Fruit fly (Drosophila melanogaster) whole organism, embryonic: ENCODE results near the gene Art9.

Experiments
- Atf3 ChIP-seq: fragments of 200-800 bp; sonication (Bioruptor generic); optimal IDR thresholded peaks from 3 replicates; lab custom pipeline; 2016; ENCODE audit warnings: missing biosample characterization, missing genetic modification characterization
- BtbVII ChIP-seq: fragments of 200-800 bp; sonication (Bioruptor generic); optimal IDR thresholded peaks from 3 replicates; lab custom pipeline; 2017; ENCODE audit warnings: missing biosample characterization, mild to moderate bottlenecking, missing genetic modification characterization
- C15 ChIP-seq: fragments of 200-800 bp; sonication (Bioruptor generic); IDR thresholded peaks from 3 replicates; pipeline ENCODE4 v1.3.6; 2022; ENCODE audit warnings: missing biosample characterization, missing genetic modification characterization
- CG12104 ChIP-seq: fragments of 200-800 bp; sonication (Bioruptor generic); optimal IDR thresholded peaks from 3 replicates; lab custom pipeline; 2016; ENCODE audit warnings: missing biosample characterization, missing genetic modification characterization
- CG13296 ChIP-seq: fragments of 200-800 bp; sonication (Bioruptor generic); optimal IDR thresholded peaks from 3 replicates; lab custom pipeline; 2018; ENCODE audit warnings: missing biosample characterization, mild to moderate bottlenecking, missing genetic modification characterization
- CG14441 ChIP-seq: fragments of 200-800 bp; sonication (Bioruptor generic); IDR thresholded peaks from 2 replicates; pipeline ENCODE4 v1.3.6; 2022; ENCODE audit warnings: missing biosample characterization, missing genetic modification characterization
- CG16815 ChIP-seq: fragments of 200-800 bp; sonication (Bioruptor generic); optimal IDR thresholded peaks from 3 replicates; lab custom pipeline; 2017; ENCODE audit warnings: missing biosample characterization, mild to moderate bottlenecking, missing genetic modification characterization
- CG17328 ChIP-seq: fragments of 200-800 bp; sonication (Bioruptor generic); IDR thresholded peaks from 2 replicates; pipeline ENCODE4 v1.3.6; 2022; ENCODE audit warnings: missing biosample characterization, missing genetic modification characterization
- CG17912 ChIP-seq: fragments of 200-800 bp; sonication (Bioruptor generic); optimal IDR thresholded peaks from 2 replicates; lab custom pipeline; 2018; ENCODE audit warnings: missing biosample characterization, mild to moderate bottlenecking, missing genetic modification characterization
- CG18619 ChIP-seq: fragments of 200-800 bp; sonication (Bioruptor generic); optimal IDR thresholded peaks from 3 replicates; lab custom pipeline; 2017; ENCODE audit warnings: missing biosample characterization, mild to moderate bottlenecking, missing genetic modification characterization
- CG2199 ChIP-seq: fragments of 200-800 bp; sonication (Bioruptor generic); IDR thresholded peaks from 3 replicates; pipeline ENCODE4 v1.3.6; 2022; ENCODE audit warnings: missing biosample characterization, missing genetic modification characterization
- CG32767 ChIP-seq: fragments of 200-800 bp; sonication (Bioruptor generic); IDR thresholded peaks from 2 replicates; pipeline ENCODE4 v1.3.6; 2022; ENCODE audit warnings: missing biosample characterization, missing genetic modification characterization
- CG34224 ChIP-seq: fragments of 200-800 bp; sonication (Bioruptor generic); IDR thresholded peaks from 3 replicates; pipeline ENCODE4 v1.3.6; 2022; ENCODE audit warnings: missing biosample characterization, missing genetic modification characterization; ENCODE audit not compliant: partially characterized antibody
- CG3838 ChIP-seq: fragments of 200-800 bp; sonication (Bioruptor generic); optimal IDR thresholded peaks from 3 replicates; lab custom pipeline; 2016; ENCODE audit warnings: missing biosample characterization, missing genetic modification characterization
- CG4282 ChIP-seq: fragments of 200-800 bp; sonication (Bioruptor generic); optimal IDR thresholded peaks from 2 replicates; lab custom pipeline; 2016; ENCODE audit warnings: missing biosample characterization, missing genetic modification characterization
- CG8359 ChIP-seq: fragments of 200-800 bp; sonication (Bioruptor generic); optimal IDR thresholded peaks from 2 replicates; lab custom pipeline; 2017; ENCODE audit warnings: missing biosample characterization, mild to moderate bottlenecking, missing genetic modification characterization, borderline replicate concordance
- CG8388 ChIP-seq: fragments of 200-800 bp; sonication (Bioruptor generic); optimal IDR thresholded peaks from 2 replicates; lab custom pipeline; 2019; ENCODE audit warnings: missing biosample characterization, mild to moderate bottlenecking, missing genetic modification characterization, moderate library complexity
- CkIIα-i1 ChIP-seq: fragments of 200-800 bp; sonication (Bioruptor generic); IDR thresholded peaks from 2 replicates; pipeline ENCODE4 v1.3.6; 2022; ENCODE audit warnings: missing biosample characterization, missing genetic modification characterization
- Eip74EF ChIP-seq, 2 experiments: fragments of 200-800 bp in 1 of 2; fragments of >200 bp in 1 of 2; sonication (Bioruptor generic) in 1 of 2; optimal IDR thresholded peaks; 2 replicates each; lab custom pipeline; 2017 to 2019; ENCODE audit warnings: missing biosample characterization in 2 of 2, missing genetic modification characterization in 2 of 2, mild to moderate bottlenecking in 1 of 2, moderate library complexity in 1 of 2
- Hand ChIP-seq: fragments of 200-800 bp; sonication (Bioruptor generic); optimal IDR thresholded peaks from 2 replicates; lab custom pipeline; 2017; ENCODE audit warnings: mild to moderate bottlenecking, missing biosample characterization, missing genetic modification reagents, missing genetic modification characterization
- HmgD ChIP-seq: fragments of 200-800 bp; sonication (Bioruptor generic); optimal IDR thresholded peaks from 3 replicates; lab custom pipeline; 2016; ENCODE audit warnings: missing biosample characterization, missing genetic modification characterization
- HmgZ ChIP-seq: fragments of 200-800 bp; sonication (Bioruptor generic); optimal IDR thresholded peaks from 2 replicates; lab custom pipeline; 2018; ENCODE audit warnings: missing biosample characterization, mild to moderate bottlenecking, missing genetic modification characterization
- Hr39 ChIP-seq: fragments of >200 bp; optimal IDR thresholded peaks from 2 replicates; lab custom pipeline; 2017
- MTF-1 ChIP-seq: fragments of 200-800 bp; sonication (Bioruptor generic); optimal IDR thresholded peaks from 2 replicates; lab custom pipeline; 2018; ENCODE audit warnings: missing biosample characterization, mild to moderate bottlenecking, missing genetic modification characterization, borderline replicate concordance
- Mrtf ChIP-seq: fragments of 200-800 bp; sonication (Bioruptor generic); IDR thresholded peaks from 3 replicates; pipeline ENCODE4 v1.3.6; 2022; ENCODE audit warnings: missing biosample characterization, missing genetic modification characterization
- Optix ChIP-seq: fragments of 200-800 bp; sonication (Bioruptor generic); IDR thresholded peaks from 3 replicates; pipeline ENCODE4 v1.3.6; 2022; ENCODE audit warnings: missing biosample characterization, missing genetic modification characterization
- Rfx ChIP-seq: fragments of 200-800 bp; sonication (Bioruptor generic); IDR thresholded peaks from 2 replicates; pipeline ENCODE4 v1.3.6; 2022; ENCODE audit warnings: missing biosample characterization, missing genetic modification characterization
- Six4 ChIP-seq: fragments of 200-800 bp; sonication (Bioruptor generic); optimal IDR thresholded peaks from 2 replicates; lab custom pipeline; 2016; ENCODE audit warnings: missing biosample characterization, missing genetic modification characterization
- Stat92E ChIP-seq, 3 experiments: fragments of >200 bp in 2 of 3; fragments of 200-800 bp in 1 of 3; sonication (Bioruptor generic) in 1 of 3; optimal IDR thresholded peaks; 2 replicates each; lab custom pipeline; 2017 to 2019; ENCODE audit warnings: missing biosample characterization in 3 of 3, missing genetic modification characterization in 3 of 3, mild to moderate bottlenecking in 1 of 3, moderate library complexity in 1 of 3
- ab ChIP-seq: fragments of 200-800 bp; sonication (Bioruptor generic); optimal IDR thresholded peaks from 2 replicates; lab custom pipeline; 2016; ENCODE audit warnings: missing biosample characterization, missing genetic modification characterization
- al ChIP-seq: fragments of 200-800 bp; sonication (Bioruptor generic); IDR thresholded peaks from 2 replicates; pipeline ENCODE4 v1.3.6; 2022; ENCODE audit warnings: missing biosample characterization, missing genetic modification characterization
- bab2 ChIP-seq: fragments of 200-800 bp; sonication (Bioruptor generic); optimal IDR thresholded peaks from 2 replicates; lab custom pipeline; 2016; ENCODE audit warnings: missing biosample characterization, missing genetic modification characterization
- dan ChIP-seq: fragments of 200-800 bp; sonication (Bioruptor generic); IDR thresholded peaks from 2 replicates; pipeline ENCODE4 v1.3.6; 2022; ENCODE audit warnings: missing biosample characterization, missing genetic modification characterization
- dysf ChIP-seq: fragments of 200-800 bp; sonication (Bioruptor generic); IDR thresholded peaks from 3 replicates; pipeline ENCODE4 v1.3.6; 2022; ENCODE audit warnings: missing biosample characterization, missing genetic modification characterization
- eve ChIP-seq, 2 experiments: fragments of >200 bp; optimal IDR thresholded peaks; 2 replicates each; lab custom pipeline; 2017; ENCODE audit warnings: missing biosample characterization in 2 of 2, missing genetic modification characterization in 2 of 2
- fd102C ChIP-seq: fragments of 200-800 bp; sonication (Bioruptor generic); optimal IDR thresholded peaks from 2 replicates; lab custom pipeline; 2018; ENCODE audit warnings: missing biosample characterization, mild to moderate bottlenecking, missing genetic modification characterization, moderate library complexity
- ham ChIP-seq: fragments of 200-800 bp; sonication (Bioruptor generic); IDR thresholded peaks from 2 replicates; pipeline ENCODE4 v1.3.6; 2022; ENCODE audit warnings: missing biosample characterization, missing genetic modification characterization
- kah ChIP-seq: fragments of 200-800 bp; sonication (Bioruptor generic); optimal IDR thresholded peaks from 2 replicates; lab custom pipeline; 2018; ENCODE audit warnings: missing biosample characterization, mild to moderate bottlenecking, missing genetic modification characterization
- lov ChIP-seq, 2 experiments: fragments of 200-800 bp in 1 of 2; fragments of >200 bp in 1 of 2; sonication (Bioruptor generic) in 1 of 2; IDR thresholded peaks in 1 of 2; optimal IDR thresholded peaks in 1 of 2; 2 replicates in 1 of 2; 3 replicates in 1 of 2; pipeline versions ENCODE4 v1.3.6 to Lab custom; 2017 to 2022; ENCODE audit warnings: missing biosample characterization in 1 of 2, missing genetic modification characterization in 1 of 2
- mam ChIP-seq: fragments of 200-800 bp; sonication (Bioruptor generic); optimal IDR thresholded peaks from 3 replicates; lab custom pipeline; 2016; ENCODE audit warnings: missing biosample characterization, missing genetic modification characterization
- p53 ChIP-seq: fragments of 200-800 bp; sonication (Bioruptor generic); optimal IDR thresholded peaks from 2 replicates; lab custom pipeline; 2016; ENCODE audit warnings: missing biosample characterization, missing genetic modification characterization
- peb ChIP-seq: fragments of 200-800 bp; sonication (Bioruptor generic); IDR thresholded peaks from 2 replicates; pipeline ENCODE4 v1.3.6; 2022; ENCODE audit warnings: missing biosample characterization, missing genetic modification characterization
- ranshi ChIP-seq: fragments of 200-800 bp; sonication (Bioruptor generic); IDR thresholded peaks from 2 replicates; pipeline ENCODE4 v1.3.6; 2022; ENCODE audit warnings: missing biosample characterization, missing genetic modification characterization
- seq ChIP-seq: fragments of 200-800 bp; sonication (Bioruptor generic); IDR thresholded peaks from 2 replicates; pipeline ENCODE4 v1.3.6; 2022; ENCODE audit warnings: missing biosample characterization, missing genetic modification characterization
- shn ChIP-seq: fragments of 200-800 bp; sonication (Bioruptor generic); optimal IDR thresholded peaks from 3 replicates; lab custom pipeline; 2016; ENCODE audit warnings: missing biosample characterization, missing genetic modification characterization
- sima ChIP-seq: fragments of 200-800 bp; sonication (Bioruptor generic); optimal IDR thresholded peaks from 2 replicates; lab custom pipeline; 2016; ENCODE audit warnings: missing biosample characterization, missing genetic modification characterization
- sna ChIP-seq: fragments of 200-800 bp; sonication (Bioruptor generic); IDR thresholded peaks from 2 replicates; pipeline ENCODE4 v1.3.6; 2022; ENCODE audit warnings: missing biosample characterization, missing genetic modification characterization; ENCODE audit not compliant: partially characterized antibody
- tll ChIP-seq, 2 experiments: fragments of 200-800 bp in 1 of 2; fragments of >200 bp in 1 of 2; sonication (Bioruptor generic) in 1 of 2; optimal IDR thresholded peaks; 2 replicates each; lab custom pipeline; 2017 to 2019; ENCODE audit warnings: missing biosample characterization in 2 of 2, missing genetic modification characterization in 2 of 2, mild to moderate bottlenecking in 1 of 2, moderate library complexity in 1 of 2

Gene Art9

DNA sequence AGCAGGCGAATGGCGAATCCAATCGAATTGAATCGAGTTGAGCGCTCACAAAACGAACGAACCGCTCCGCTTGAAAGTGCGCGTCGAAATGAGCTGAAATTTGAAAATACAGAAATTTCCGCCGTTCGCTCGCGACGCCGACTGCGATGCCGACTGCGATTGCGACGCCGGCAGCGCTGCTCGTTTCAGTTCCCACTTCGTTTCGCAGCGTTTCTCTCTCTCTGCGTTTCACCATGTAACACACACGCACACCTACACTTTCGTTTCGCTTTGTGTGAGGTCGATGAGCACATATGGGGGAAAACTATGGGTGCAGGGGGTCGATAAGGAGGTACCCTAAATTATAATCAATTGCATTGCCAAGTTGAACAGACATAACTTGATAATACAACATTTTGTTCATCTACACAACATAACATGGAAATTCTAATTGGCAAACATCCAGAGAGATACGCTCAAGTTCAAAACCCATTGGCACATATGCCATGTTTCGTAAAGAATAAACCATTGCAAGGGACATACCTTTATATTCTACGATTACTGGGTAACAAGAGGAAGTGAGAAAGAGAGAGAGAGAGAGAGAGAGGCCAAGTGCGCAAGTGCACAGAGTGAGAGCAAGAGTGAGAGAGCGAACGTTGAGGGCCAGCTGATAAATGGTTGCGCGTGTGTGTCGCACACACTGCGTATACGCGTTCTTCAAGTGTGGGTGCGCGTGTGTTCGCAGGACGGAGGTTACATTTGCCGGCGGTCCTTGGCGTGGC, 40.2 kb upstream of the Art9 start (continued):
- peak; percentile 94 for TF ChIP-seq HmgD (GFP tag; lab: Kevin White, UChicago)
- TF ChIP-seq Mrtf (GFP tag; lab: Robert Waterston, UW): peak; percentile 83
- peak; percentile 94 for TF ChIP-seq BtbVII (GFP tag; lab: Kevin White, UChicago)
- TF ChIP-seq CG34224 (GFP tag; lab: Robert Waterston, UW): peak; percentile 58; the same call in 1 of the 3 replicates
- TF ChIP-seq Rfx (GFP tag; lab: Robert Waterston, UW): peak; percentile 91
- peak; percentile 26 for TF ChIP-seq CG2199 (GFP tag; lab: Robert Waterston, UW)
- peak; percentile 88 for TF ChIP-seq CG18619 (GFP tag; lab: Kevin White, UChicago)
- peak; percentile 91 for TF ChIP-seq dysf (GFP tag; lab: Robert Waterston, UW)
- TF ChIP-seq Hand (GFP tag; lab: Kevin White, UChicago): peak; percentile 91
- TF ChIP-seq ab (GFP tag; lab: Kevin White, UChicago): peak; percentile 86
- peak; percentile 92 for TF ChIP-seq HmgZ (tag; lab: Kevin White, UChicago)
- peak in 1 of 2 experiments; percentile 96 for TF ChIP-seq Eip74EF (GFP tag; optimal IDR thresholded peaks at IDR 0.05; lab: Kevin White, UChicago)
- TF ChIP-seq tll (GFP tag; optimal IDR thresholded peaks at IDR 0.05; lab: Kevin White, UChicago): peak; percentile 2 to 18
- peak; percentile 77 for TF ChIP-seq seq (GFP tag; lab: Robert Waterston, UW)
- TF ChIP-seq shn (GFP tag; lab: Kevin White, UChicago): peak; percentile 96
- TF ChIP-seq CG32767 (GFP tag; lab: Robert Waterston, UW): peak; percentile 90
- TF ChIP-seq sna (GFP tag; lab: Robert Waterston, UW): no peak; the same call in 1 of the 2 replicates
- TF ChIP-seq mam (GFP tag; lab: Kevin White, UChicago): peak; percentile 96
- peak; percentile 41 for TF ChIP-seq fd102C (GFP tag; lab: Kevin White, UChicago)
- TF ChIP-seq CkIIα-i1 (GFP tag; lab: Robert Waterston, UW): no peak
- TF ChIP-seq p53 (GFP tag; lab: Kevin White, UChicago): peak; percentile 90
- peak; percentile 63 for TF ChIP-seq kah (GFP tag; lab: Kevin White, UChicago)
- TF ChIP-seq CG16815 (GFP tag; lab: Kevin White, UChicago): peak; percentile 91
- TF ChIP-seq CG17328 (GFP tag; lab: Robert Waterston, UW): peak; percentile 87
- 0 out of 3 replicates have a peak, but pooled peaks have one; percentile 34 for TF ChIP-seq C15 (GFP tag; lab: Robert Waterston, UW)
- TF ChIP-seq Hr39: no peak
- peak; percentile 84 for TF ChIP-seq ranshi (GFP tag; lab: Robert Waterston, UW)
- TF ChIP-seq Atf3 (GFP tag; lab: Kevin White, UChicago): peak; percentile 90
- TF ChIP-seq CG8388 (GFP tag; lab: Kevin White, UChicago): peak; percentile 89
- TF ChIP-seq peb (GFP tag; lab: Robert Waterston, UW): peak; percentile 71
- peak; percentile 86 for TF ChIP-seq al (GFP tag; lab: Robert Waterston, UW)
- TF ChIP-seq bab2 (GFP tag; lab: Kevin White, UChicago): peak; percentile 94
- TF ChIP-seq lov (optimal IDR thresholded peaks at IDR 0.05; lab: Kevin White, UChicago): no peak
- TF ChIP-seq lov (GFP tag; IDR thresholded peaks at IDR 0.05; lab: Robert Waterston, UW): peak; percentile 68
- peak; percentile 83 for TF ChIP-seq CG8359
- peak; percentile 89 for TF ChIP-seq Six4
- TF ChIP-seq sima (GFP tag; lab: Kevin White, UChicago): peak; percentile 60
- peak; percentile 87 for TF ChIP-seq CG13296
- peak; percentile 86 for TF ChIP-seq CG14441 (GFP tag; lab: Robert Waterston, UW)
- TF ChIP-seq MTF-1 (GFP tag; lab: Kevin White, UChicago): no peak
- TF ChIP-seq Optix: peak; percentile 87
- TF ChIP-seq CG4282 (GFP tag; lab: Kevin White, UChicago): peak; percentile 73
- TF ChIP-seq eve (GFP tag; optimal IDR thresholded peaks at IDR 0.05; lab: Kevin White, UChicago): peak in 1 of 2 experiments; percentile 98
- TF ChIP-seq Stat92E (GFP tag; optimal IDR thresholded peaks at IDR 0.05; lab: Kevin White, UChicago): peak in 1 of 3 experiments; percentile 80
- peak; percentile 85 for TF ChIP-seq CG3838 (GFP tag; lab: Kevin White, UChicago)
- peak; percentile 55; the same call in 1 of the 2 replicates for TF ChIP-seq dan (GFP tag; lab: Robert Waterston, UW)
- TF ChIP-seq CG17912 (GFP tag; lab: Kevin White, UChicago): peak; percentile 62
- no peak for TF ChIP-seq ham
- TF ChIP-seq CG12104 (GFP tag; lab: Kevin White, UChicago): peak; percentile 84
